Worm (Caenorhabditis elegans): ENCODE data around the gene F49C12.11.

Gene F49C12.11

DNA sequence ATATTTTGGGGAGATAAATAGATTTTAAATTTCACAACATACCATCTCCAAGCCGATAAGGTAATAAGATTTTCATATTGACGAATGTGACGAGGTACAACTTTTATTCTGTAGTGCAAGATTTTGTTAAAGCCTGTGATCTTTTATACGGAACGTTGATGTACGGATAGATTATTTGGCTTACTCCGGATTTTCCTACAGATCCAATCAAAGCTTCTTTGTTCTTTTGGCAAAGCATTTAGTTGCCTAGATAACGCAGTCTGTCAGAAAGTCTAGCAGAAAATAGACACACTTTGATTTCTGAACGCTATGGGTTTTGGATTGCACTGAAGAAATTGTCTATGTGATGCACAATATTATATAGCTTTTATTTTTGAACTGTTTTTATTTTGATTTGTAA lies 20.0 kb upstream of the F49C12.11 start, which contains the start of gene F49C12.2:
F49C12.2 (minus strand) TSS at position 101 of the 400 bp plus-strand sequence.
- TF ChIP-seq unc-39 (tag; optimal IDR thresholded peaks at IDR 0.05) (no peak), ceh-82 (tag; optimal IDR thresholded peaks at IDR 0.05) (no peak), fkh-2 (tag; optimal IDR thresholded peaks at IDR 0.05) (no peak), nhr-77 (tag; optimal IDR thresholded peaks at IDR 0.05) (no peak), pha-4 (tag; optimal IDR thresholded peaks at IDR 0.05) (no peak), tbx-2 (tag; optimal IDR thresholded peaks at IDR 0.05) (no peak), mdl-1 (tag; optimal IDR thresholded peaks at IDR 0.05) (no peak), eor-1 (tag; optimal IDR thresholded peaks at IDR 0.05) (no peak), nhr-76 (tag; optimal IDR thresholded peaks at IDR 0.05) (no peak), nhr-11 (tag; optimal IDR thresholded peaks at IDR 0.05) (no peak)

DNA sequence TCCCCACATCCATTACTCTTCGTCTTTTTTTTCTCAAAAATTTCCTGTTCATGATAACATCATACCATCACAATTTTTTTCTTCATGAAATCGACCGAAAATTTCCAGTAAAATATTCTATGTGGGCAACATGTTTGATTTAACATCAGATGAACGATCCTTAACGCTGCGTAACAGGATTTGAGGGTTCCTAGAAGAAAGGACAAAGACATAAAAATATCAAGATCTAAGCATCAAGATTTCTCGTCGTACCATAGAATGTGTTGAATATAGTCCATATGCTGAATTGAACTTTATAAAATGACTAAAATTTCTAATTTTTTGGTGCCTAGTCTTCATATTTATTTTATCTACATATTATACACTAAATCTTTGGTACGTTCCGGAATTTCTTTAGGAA lies 19.1 kb upstream of the F49C12.11 start, which contains the start of gene F49C12.3:
F49C12.3 (plus strand) TSS at position 301 of the 400 bp plus-strand sequence.
- TF ChIP-seq lsy-12 (tag; optimal IDR thresholded peaks at IDR 0.05) (no peak), ama-1 (optimal IDR thresholded peaks at IDR 0.05) (no peak), pha-4 (tag; optimal IDR thresholded peaks at IDR 0.05) (no peak), snpc-4 (tag; optimal IDR thresholded peaks at IDR 0.05) (no peak), R02D3.7 (tag; optimal IDR thresholded peaks at IDR 0.05) (no peak), nhr-76 (tag; optimal IDR thresholded peaks at IDR 0.05) (no peak), ztf-4 (tag; optimal IDR thresholded peaks at IDR 0.05) (no peak), fos-1 (tag; optimal IDR thresholded peaks at IDR 0.05) (no peak), elt-3 (tag; optimal IDR thresholded peaks at IDR 0.05) (no peak), skn-1 (tag; optimal IDR thresholded peaks at IDR 0.05) (no peak), elt-2 (tag; optimal IDR thresholded peaks at IDR 0.05) (no peak), eor-1 (tag; optimal IDR thresholded peaks at IDR 0.05) (no peak)

DNA sequence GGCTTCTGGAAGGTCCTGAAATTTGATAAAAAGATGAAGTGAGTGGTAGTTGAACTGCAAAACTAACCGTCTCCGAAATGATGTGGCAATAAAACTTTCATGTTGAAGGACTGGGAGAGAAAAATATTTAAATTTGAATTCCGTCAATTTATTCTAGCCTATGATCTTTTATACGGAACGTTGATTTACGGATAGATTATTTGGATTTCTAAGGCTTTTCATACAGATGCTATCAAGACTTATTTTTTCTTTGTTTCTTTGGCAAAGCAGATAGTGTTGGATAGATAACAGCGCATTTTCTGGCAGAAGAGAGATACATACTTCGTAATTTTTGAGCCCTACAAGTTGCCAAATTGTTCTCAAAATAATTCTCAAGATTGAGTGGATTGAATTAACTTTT lies 15.2 kb upstream of the F49C12.11 start, which contains the start of gene F49C12.4:
F49C12.4 (minus strand) TSS at position 101 of the 400 bp plus-strand sequence.
- TF ChIP-seq snpc-4 (tag; optimal IDR thresholded peaks at IDR 0.05) (no peak), nhr-43 (tag; optimal IDR thresholded peaks at IDR 0.05; ENCODE audit: poor library complexity, severe bottlenecking) (no peak), nhr-12 (tag; optimal IDR thresholded peaks at IDR 0.05) (no peak), ztf-4 (tag; optimal IDR thresholded peaks at IDR 0.05) (no peak), ceh-9 (tag; optimal IDR thresholded peaks at IDR 0.05) (no peak), nhr-76 (tag; optimal IDR thresholded peaks at IDR 0.05) (no peak), nfya-1 (tag; optimal IDR thresholded peaks at IDR 0.05; ENCODE audit: insufficient read depth) (no peak), jun-1 (tag; optimal IDR thresholded peaks at IDR 0.05) (no peak), pha-4 (tag; optimal IDR thresholded peaks at IDR 0.05) (no peak), fkh-10 (GFP tag; optimal IDR thresholded peaks at IDR 0.05) (no peak), skn-1 (tag; optimal IDR thresholded peaks at IDR 0.05) (no peak), aly-2 (tag; optimal IDR thresholded peaks at IDR 0.05) (no peak), ceh-82 (tag; optimal IDR thresholded peaks at IDR 0.05) (no peak), unc-39 (tag; optimal IDR thresholded peaks at IDR 0.05) (no peak), daf-12 (tag; optimal IDR thresholded peaks at IDR 0.05) (no peak), nhr-25 (tag; optimal IDR thresholded peaks at IDR 0.05) (no peak)

DNA sequence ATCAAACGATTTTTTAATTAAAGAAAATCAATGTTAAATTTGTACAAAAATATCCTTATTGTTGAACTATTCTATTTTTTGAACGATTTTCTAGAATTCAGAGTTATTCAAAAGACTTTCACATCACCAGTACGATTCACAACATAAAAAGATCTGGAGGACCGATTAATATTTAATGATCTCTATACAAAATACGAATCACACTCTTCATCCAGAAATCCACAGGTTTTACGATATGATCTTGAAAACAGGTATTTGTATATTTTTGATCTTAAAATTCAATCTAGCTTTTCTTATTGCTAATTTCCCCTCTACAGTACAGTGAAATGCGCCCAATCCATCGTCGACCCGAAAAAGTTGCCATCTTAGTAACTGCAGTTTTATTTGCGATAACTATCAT lies 14.6 kb upstream of the F49C12.11 start, which contains the start of gene F49C12.5:
F49C12.5 (plus strand) TSS at position 301 of the 400 bp plus-strand sequence.
- TF ChIP-seq egl-5 (tag; optimal IDR thresholded peaks at IDR 0.05) (no peak), jun-1 (tag; optimal IDR thresholded peaks at IDR 0.05) (no peak), elt-2 (tag; optimal IDR thresholded peaks at IDR 0.05) (no peak), ceh-9 (tag; optimal IDR thresholded peaks at IDR 0.05) (no peak), lsy-12 (tag; optimal IDR thresholded peaks at IDR 0.05) (no peak), nhr-77 (tag; optimal IDR thresholded peaks at IDR 0.05) (no peak), unc-39 (tag; optimal IDR thresholded peaks at IDR 0.05) (no peak), nhr-28 (tag; optimal IDR thresholded peaks at IDR 0.05) (no peak), nhr-43 (tag; optimal IDR thresholded peaks at IDR 0.05; ENCODE audit: poor library complexity, severe bottlenecking) (no peak), tbx-2 (tag; optimal IDR thresholded peaks at IDR 0.05) (no peak), unc-62 (GFP tag; optimal IDR thresholded peaks at IDR 0.05) (no peak), nhr-76 (tag; optimal IDR thresholded peaks at IDR 0.05) (no peak), nhr-25 (tag; optimal IDR thresholded peaks at IDR 0.05) (no peak), ceh-82 (tag; optimal IDR thresholded peaks at IDR 0.05) (no peak), nhr-12 (tag; optimal IDR thresholded peaks at IDR 0.05) (no peak), lin-15B (tag; optimal IDR thresholded peaks at IDR 0.05) (no peak), skn-1 (tag; optimal IDR thresholded peaks at IDR 0.05) (no peak)

DNA sequence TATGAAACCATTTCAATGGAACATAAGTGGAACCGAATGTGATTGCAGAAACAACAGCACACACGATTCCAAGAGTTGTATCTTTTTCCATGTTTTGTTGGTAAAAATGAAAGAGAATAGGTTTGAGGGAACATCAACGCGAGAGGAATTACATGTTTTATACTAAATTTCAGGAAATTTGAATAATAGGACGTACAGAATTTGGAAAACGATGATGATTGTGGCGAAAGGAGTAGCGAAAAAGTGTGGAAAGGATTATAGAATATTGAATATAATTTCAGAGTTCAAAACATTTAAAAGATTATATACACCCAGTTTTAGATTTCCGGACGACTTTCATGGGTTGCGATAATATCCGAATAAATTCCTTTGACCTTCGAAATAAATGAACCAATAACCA lies 10.2 kb upstream of the F49C12.11 start, which contains the start of gene F49C12.6:
F49C12.6 (minus strand) TSS at position 101 of the 400 bp plus-strand sequence.
- TF ChIP-seq elt-2 (tag; optimal IDR thresholded peaks at IDR 0.05) (no peak), mml-1 (tag; optimal IDR thresholded peaks at IDR 0.05) (no peak), zag-1 (tag; optimal IDR thresholded peaks at IDR 0.05) (no peak), nhr-77 (tag; optimal IDR thresholded peaks at IDR 0.05) (no peak), jun-1 (tag; optimal IDR thresholded peaks at IDR 0.05) (no peak), lin-15B (tag; optimal IDR thresholded peaks at IDR 0.05) (no peak), egl-5 (tag; optimal IDR thresholded peaks at IDR 0.05) (no peak), sea-2 (GFP tag; optimal IDR thresholded peaks at IDR 0.05) (no peak), ceh-28 (tag; optimal IDR thresholded peaks at IDR 0.05) (no peak), unc-62 (GFP tag; optimal IDR thresholded peaks at IDR 0.05) (no peak), skn-1 (tag; optimal IDR thresholded peaks at IDR 0.05) (no peak)

Measured in whole organism, L3 larva.